Worm (Caenorhabditis elegans): ENCODE data around the gene miga-1.

Gene miga-1

DNA sequence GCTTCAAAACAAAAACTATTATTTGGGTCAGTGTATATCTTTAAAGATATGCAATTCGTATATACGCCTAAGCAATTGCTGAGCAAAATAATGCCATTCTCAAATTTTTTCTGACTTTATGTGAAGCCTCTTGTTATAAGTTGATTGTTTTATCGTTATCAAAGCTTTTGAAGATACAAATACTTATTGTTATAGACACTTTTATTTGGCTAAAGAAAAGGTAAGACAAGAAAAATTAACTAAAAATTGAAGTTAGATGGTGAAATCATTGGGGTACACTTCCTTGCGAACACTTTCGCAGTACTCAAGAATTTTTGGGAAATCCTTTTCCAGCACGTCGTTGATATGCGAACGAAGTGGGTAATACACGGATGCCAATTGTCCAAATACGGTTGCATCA lies 11.7 kb upstream of the miga-1 start:
- TF ChIP-seq elt-3 (tag; optimal IDR thresholded peaks at IDR 0.05) = no peak
- TF ChIP-seq ces-1 (GFP tag; optimal IDR thresholded peaks at IDR 0.05) = no peak
- TF ChIP-seq ham-2 (GFP tag; optimal IDR thresholded peaks at IDR 0.05) = no peak
- no peak for TF ChIP-seq ztf-11 (tag; optimal IDR thresholded peaks at IDR 0.05)

DNA sequence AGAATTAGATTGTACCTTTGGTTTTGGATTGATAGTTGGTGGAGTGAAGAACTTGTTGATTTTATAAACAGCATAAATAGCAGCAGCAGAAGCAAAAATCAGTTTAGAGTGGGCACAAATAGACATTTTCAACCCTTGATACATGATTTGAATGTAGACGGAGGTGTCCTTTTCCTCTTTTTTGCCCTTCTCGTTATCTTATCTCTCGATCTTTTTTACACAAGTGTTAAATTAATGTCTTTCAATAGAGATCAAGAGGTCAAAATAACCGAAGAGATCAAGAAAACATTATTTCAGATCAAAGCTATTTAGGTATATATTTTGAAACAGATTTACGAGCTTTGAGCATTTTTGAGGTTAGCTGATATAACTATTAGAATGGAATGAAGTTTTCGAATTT lies 11.2 kb upstream of the miga-1 start, which contains the start of gene cdr-7:
Gene cdr-7 (minus strand): TSS at position 205 of the 400 bp plus-strand sequence.
- no peak for TF ChIP-seq unc-120 (tag; optimal IDR thresholded peaks at IDR 0.05; ENCODE audit: poor library complexity, severe bottlenecking)
- peak; percentile 12 for TF ChIP-seq elt-1 (tag; optimal IDR thresholded peaks at IDR 0.05; ENCODE audit: borderline replicate concordance, insufficient read depth)

DNA sequence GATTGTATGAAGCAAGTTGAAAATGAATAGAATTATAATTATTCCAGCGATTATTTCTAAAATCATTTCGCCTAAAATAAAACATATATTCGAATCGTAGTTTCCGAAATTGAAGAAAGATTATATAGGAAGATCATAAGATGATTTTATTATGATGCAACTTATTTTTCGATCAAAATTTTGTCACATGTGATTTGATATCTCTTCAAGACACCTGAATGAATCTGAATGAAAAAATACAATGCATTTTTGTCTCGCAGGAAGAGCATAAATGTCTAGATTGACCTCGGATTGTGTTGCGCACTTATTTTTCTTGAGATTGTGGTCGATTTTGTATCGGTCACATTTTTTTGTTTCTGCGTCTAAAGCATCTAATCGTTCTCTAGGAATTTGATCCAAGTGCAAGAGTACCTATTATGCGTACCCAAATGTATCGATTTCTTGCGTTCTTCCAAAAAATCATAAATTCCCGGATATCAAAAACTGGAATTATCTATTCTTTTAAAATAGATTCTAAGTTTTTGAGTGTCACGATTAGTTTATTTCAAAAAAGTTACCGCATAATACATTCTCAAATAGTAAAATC lies 9.8 kb upstream of the miga-1 start, which contains the start of gene hrg-2:
Gene hrg-2 (minus strand): TSS at position 98 of the 586 bp plus-strand sequence.
- TF ChIP-seq bed-3 (GFP tag; optimal IDR thresholded peaks at IDR 0.05) = no peak
- no peak for TF ChIP-seq drap-1 (GFP tag; optimal IDR thresholded peaks at IDR 0.05)
- no peak for TF ChIP-seq nhr-12 (tag; optimal IDR thresholded peaks at IDR 0.05)
- no peak for TF ChIP-seq cnd-1 (tag; optimal IDR thresholded peaks at IDR 0.05)
- no peak for TF ChIP-seq elt-3 (tag; optimal IDR thresholded peaks at IDR 0.05)
- no peak for TF ChIP-seq unc-120 (tag; optimal IDR thresholded peaks at IDR 0.05; ENCODE audit: poor library complexity, severe bottlenecking)
- TF ChIP-seq nhr-76 (tag; optimal IDR thresholded peaks at IDR 0.05) = no peak
- TF ChIP-seq ztf-11 (tag; optimal IDR thresholded peaks at IDR 0.05) = no peak
- TF ChIP-seq ceh-83 (GFP tag; optimal IDR thresholded peaks at IDR 0.05) = no peak
- TF ChIP-seq elt-1 (tag; optimal IDR thresholded peaks at IDR 0.05; ENCODE audit: borderline replicate concordance, insufficient read depth) = no peak
- no peak for TF ChIP-seq sptf-1 (tag; optimal IDR thresholded peaks at IDR 0.05)
- no peak for TF ChIP-seq nhr-2 (tag; optimal IDR thresholded peaks at IDR 0.05)

DNA sequence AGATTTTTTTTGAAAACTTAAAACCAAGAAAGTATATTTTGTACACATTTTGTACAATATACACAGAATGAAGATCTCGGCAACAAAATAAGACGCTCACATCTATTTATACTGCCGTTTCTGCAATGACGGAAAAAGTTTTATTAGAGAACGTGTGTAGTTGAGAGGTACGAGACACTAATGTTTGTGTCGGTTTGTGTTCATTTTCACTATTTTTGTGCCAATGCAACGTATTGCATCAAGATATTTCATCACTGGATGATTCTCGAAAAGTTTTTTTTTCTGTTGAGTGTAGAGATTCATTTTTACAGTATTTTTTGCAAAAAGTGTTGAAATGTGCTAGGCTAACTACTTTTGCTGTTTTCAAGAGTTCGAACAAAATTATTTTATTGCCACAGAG lies 8.3 kb upstream of the miga-1 start:
- no peak for TF ChIP-seq bed-3 (GFP tag; optimal IDR thresholded peaks at IDR 0.05)
- no peak for TF ChIP-seq nhr-76 (tag; optimal IDR thresholded peaks at IDR 0.05)
- no peak for TF ChIP-seq sptf-1 (tag; optimal IDR thresholded peaks at IDR 0.05)
- TF ChIP-seq cnd-1 (tag; optimal IDR thresholded peaks at IDR 0.05) = no peak
- no peak for TF ChIP-seq nhr-2 (tag; optimal IDR thresholded peaks at IDR 0.05)
- TF ChIP-seq nhr-28 (tag; optimal IDR thresholded peaks at IDR 0.05) = no peak
- no peak for TF ChIP-seq drap-1 (GFP tag; optimal IDR thresholded peaks at IDR 0.05)
- no peak for TF ChIP-seq elt-3 (tag; optimal IDR thresholded peaks at IDR 0.05)
- no peak for TF ChIP-seq nhr-237 (tag; optimal IDR thresholded peaks at IDR 0.05)
- no peak for TF ChIP-seq mls-2 (tag; optimal IDR thresholded peaks at IDR 0.05)
- TF ChIP-seq hlh-1 (tag; optimal IDR thresholded peaks at IDR 0.05) = no peak
- no peak for TF ChIP-seq ham-2 (GFP tag; optimal IDR thresholded peaks at IDR 0.05)
- TF ChIP-seq mab-5 (tag; optimal IDR thresholded peaks at IDR 0.05) = no peak
- TF ChIP-seq elt-1 (tag; optimal IDR thresholded peaks at IDR 0.05; ENCODE audit: borderline replicate concordance, insufficient read depth) = no peak
- no peak for TF ChIP-seq pha-4 (tag; optimal IDR thresholded peaks at IDR 0.05)

DNA sequence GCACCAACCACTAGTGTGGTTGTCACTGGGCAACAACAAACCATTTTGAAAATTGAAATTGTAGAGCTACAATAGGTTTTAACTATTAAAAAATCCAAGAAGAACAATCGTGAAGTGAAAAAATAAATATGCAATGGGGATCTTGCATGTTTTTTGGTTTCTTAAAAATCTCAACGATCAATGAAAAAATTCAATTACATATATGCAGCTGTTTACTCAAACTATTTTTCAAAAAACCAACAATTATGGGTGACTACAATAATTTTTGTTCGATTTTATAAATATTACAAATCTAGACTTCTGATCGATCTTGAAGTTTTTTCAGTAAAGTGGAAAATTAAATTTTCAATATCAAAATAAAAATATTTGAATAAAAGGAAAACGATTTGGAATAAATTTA lies 7.9 kb upstream of the miga-1 start, which contains the start of gene cdr-4:
Gene cdr-4 (minus strand): TSS at position 101 of the 400 bp plus-strand sequence.
- TF ChIP-seq ceh-39 (tag; optimal IDR thresholded peaks at IDR 0.05) (no peak), hlh-1 (tag; optimal IDR thresholded peaks at IDR 0.05) (no peak), ztf-11 (tag; optimal IDR thresholded peaks at IDR 0.05) (no peak), unc-120 (tag; optimal IDR thresholded peaks at IDR 0.05; ENCODE audit: poor library complexity, severe bottlenecking) (no peak), ham-2 (GFP tag; optimal IDR thresholded peaks at IDR 0.05) (no peak), drap-1 (GFP tag; optimal IDR thresholded peaks at IDR 0.05) (no peak), cnd-1 (tag; optimal IDR thresholded peaks at IDR 0.05) (no peak), ceh-83 (GFP tag; optimal IDR thresholded peaks at IDR 0.05) (no peak), nhr-237 (tag; optimal IDR thresholded peaks at IDR 0.05) (no peak), nhr-28 (tag; optimal IDR thresholded peaks at IDR 0.05) (no peak), pha-4 (tag; optimal IDR thresholded peaks at IDR 0.05) (no peak), lsy-2 (tag; optimal IDR thresholded peaks at IDR 0.05) (no peak), nhr-12 (tag; optimal IDR thresholded peaks at IDR 0.05) (no peak), sptf-1 (tag; optimal IDR thresholded peaks at IDR 0.05) (no peak)

DNA sequence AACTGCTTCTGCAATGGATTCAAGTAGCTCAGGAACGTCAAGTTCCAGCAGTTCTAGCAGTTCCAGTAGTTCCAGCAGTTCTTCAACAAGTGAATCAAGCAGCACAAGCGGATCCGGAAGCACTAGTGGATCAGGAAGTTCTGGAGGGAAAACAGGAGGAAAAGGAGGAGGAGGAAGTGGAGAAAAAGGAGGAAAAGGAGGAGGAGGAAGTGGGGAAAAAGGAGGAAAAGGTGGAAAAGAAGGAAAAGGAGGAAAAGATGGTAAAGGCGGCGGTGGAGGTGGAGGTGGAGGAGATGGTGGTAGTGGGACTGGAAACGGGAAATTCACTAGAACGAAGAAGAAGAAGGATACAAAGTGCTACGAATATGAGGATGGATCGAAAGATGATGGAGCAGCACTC lies 5.9 kb upstream of the miga-1 start:
- peak; percentile 11 for TF ChIP-seq sptf-1 (tag; optimal IDR thresholded peaks at IDR 0.05)
- no peak for TF ChIP-seq flh-1 (GFP tag; optimal IDR thresholded peaks at IDR 0.05)

DNA sequence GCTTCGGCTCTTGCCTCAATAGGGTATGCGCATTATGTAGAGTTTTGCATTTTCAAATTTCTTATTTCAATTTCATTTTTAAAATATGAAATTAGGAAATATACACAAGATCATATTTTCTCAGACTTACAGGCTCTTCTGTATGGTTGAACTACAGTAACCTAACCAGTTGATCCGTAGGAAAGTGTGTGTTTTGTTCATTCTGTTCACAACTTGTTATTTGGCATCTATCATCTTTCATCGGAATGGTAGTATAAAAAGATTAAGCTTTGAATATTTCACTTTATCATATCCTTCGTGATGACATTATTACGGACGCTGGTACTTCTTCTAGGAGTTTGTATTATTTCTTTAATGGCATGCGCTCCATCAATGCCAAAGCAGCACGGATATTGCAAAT lies 5.3 kb upstream of the miga-1 start, which contains the start of gene K01D12.10:
Gene K01D12.10 (plus strand): TSS at position 301 of the 400 bp plus-strand sequence.
- TF ChIP-seq nhr-76 (tag; optimal IDR thresholded peaks at IDR 0.05) (no peak), ceh-83 (GFP tag; optimal IDR thresholded peaks at IDR 0.05) (no peak)

Measured in whole organism, mixed stage, embryonic.